Worm (Caenorhabditis elegans) whole organism, young adult: ENCODE data around the gene T28B11.1.

ENCODE experiments used
- B0035.1 ChIP-seq: sonication (generic microtip); optimal IDR thresholded peaks from 2 replicates; lab custom pipeline; 2016; ENCODE audit warnings: missing genetic modification characterization, mild to moderate bottlenecking, missing compliant biosample characterization, missing genotype, missing genetic modification reagents
- B0336.3 ChIP-seq: fragments of 200-800 bp; sonication (Bioruptor generic); IDR thresholded peaks from 2 replicates; pipeline ENCODE4 v1.3.6; 2022; ENCODE audit warnings: missing genetic modification characterization, missing compliant biosample characterization
- F39B2.1 ChIP-seq: fragments of 200-800 bp; sonication (Bioruptor generic); IDR thresholded peaks from 2 replicates; pipeline ENCODE4 v1.3.6; 2022; ENCODE audit warnings: missing genetic modification reagents, missing genetic modification characterization, missing compliant biosample characterization
- F49E8.2 ChIP-seq: sonication (generic microtip); optimal IDR thresholded peaks from 3 replicates; lab custom pipeline; 2017; ENCODE audit warnings: missing genetic modification characterization, mild to moderate bottlenecking, missing compliant biosample characterization, antibody characterized with exemption, moderate library complexity; ENCODE audit not compliant: insufficient read depth
- F55B11.4 ChIP-seq: sonication (generic microtip); optimal IDR thresholded peaks from 2 replicates; lab custom pipeline; 2016; ENCODE audit warnings: missing compliant biosample characterization, missing genetic modification characterization, borderline replicate concordance; ENCODE audit not compliant: insufficient read depth
- F57A8.1 ChIP-seq: fragments of 200-800 bp; sonication (Bioruptor generic); optimal IDR thresholded peaks from 2 replicates; lab custom pipeline; 2018; ENCODE audit warnings: mild to moderate bottlenecking, missing genetic modification characterization, moderate library complexity, missing compliant biosample characterization
- K12H6.12 ChIP-seq: fragments of 200-800 bp; sonication (Bioruptor generic); optimal IDR thresholded peaks from 2 replicates; lab custom pipeline; 2018; ENCODE audit warnings: mild to moderate bottlenecking, missing genetic modification characterization, missing compliant biosample characterization
- T07F8.4 ChIP-seq: sonication (generic microtip); optimal IDR thresholded peaks from 2 replicates; lab custom pipeline; 2016; ENCODE audit warnings: mild to moderate bottlenecking, missing genetic modification characterization, moderate library complexity, missing compliant biosample characterization
- T26A5.8 ChIP-seq: sonication (generic microtip); optimal IDR thresholded peaks from 2 replicates; lab custom pipeline; 2016; ENCODE audit warnings: missing genetic modification characterization, missing compliant biosample characterization
- Y53G8AR.9 ChIP-seq: fragments of 200-800 bp; sonication (Bioruptor generic); conservative IDR thresholded peaks from 2 replicates; pipeline ENCODE4 v1.3.6; 2022; ENCODE audit warnings: missing genetic modification reagents, missing genetic modification characterization, missing compliant biosample characterization
- Y56A3A.18 ChIP-seq: fragments of 200-800 bp; sonication (Bioruptor generic); IDR thresholded peaks from 2 replicates; pipeline ENCODE4 v1.3.6; 2022; ENCODE audit warnings: missing genetic modification reagents, missing genetic modification characterization, missing compliant biosample characterization
- Y67H2A.10 ChIP-seq: fragments of 200-800 bp; sonication (Bioruptor generic); conservative IDR thresholded peaks from 2 replicates; pipeline ENCODE4 v1.3.6; 2022; ENCODE audit warnings: missing genetic modification reagents, missing genetic modification characterization, missing compliant biosample characterization
- Y95B8A.8 ChIP-seq: fragments of 200-800 bp; sonication (Bioruptor generic); IDR thresholded peaks from 2 replicates; pipeline ENCODE4 v1.3.6; 2022; ENCODE audit warnings: missing genetic modification reagents, missing genetic modification characterization, missing compliant biosample characterization
- atf-7 ChIP-seq: sonication (generic microtip); optimal IDR thresholded peaks from 2 replicates; lab custom pipeline; 2017; ENCODE audit warnings: mild to moderate bottlenecking, missing genetic modification characterization, missing compliant biosample characterization
- athp-1 ChIP-seq: sonication (generic microtip); optimal IDR thresholded peaks from 2 replicates; lab custom pipeline; 2017; ENCODE audit warnings: mild to moderate bottlenecking, missing genetic modification characterization, missing compliant biosample characterization
- ccch-3 ChIP-seq: fragments of 200-800 bp; sonication (Bioruptor generic); optimal IDR thresholded peaks from 2 replicates; lab custom pipeline; 2018; ENCODE audit warnings: mild to moderate bottlenecking, missing genetic modification characterization, missing compliant biosample characterization
- cebp-2 ChIP-seq: fragments of 200-800 bp; sonication (Bioruptor generic); IDR thresholded peaks from 2 replicates; pipeline ENCODE4 v1.3.6; 2022; ENCODE audit warnings: missing genetic modification characterization, missing compliant biosample characterization
- ceh-91 ChIP-seq: fragments of 200-800 bp; sonication (Bioruptor generic); IDR thresholded peaks from 2 replicates; pipeline ENCODE4 v1.3.6; 2022; ENCODE audit warnings: missing genetic modification reagents, missing genetic modification characterization, missing compliant biosample characterization
- dox-1 ChIP-seq: fragments of 200-800 bp; sonication (Bioruptor generic); IDR thresholded peaks from 2 replicates; pipeline ENCODE4 v1.3.6; 2022; ENCODE audit warnings: missing genetic modification reagents, missing genetic modification characterization, missing compliant biosample characterization
- efl-1 ChIP-seq: fragments of 150-350 bp; optimal IDR thresholded peaks from 2 replicates; lab custom pipeline; 2014; ENCODE audit warnings: missing biosample characterization, missing genetic modification reagents, missing genetic modification characterization
- egl-44 ChIP-seq: fragments of 200-800 bp; sonication (Bioruptor generic); IDR thresholded peaks from 2 replicates; pipeline ENCODE4 v1.3.6; 2022; ENCODE audit warnings: missing genetic modification reagents, missing genetic modification characterization, missing compliant biosample characterization
- ekl-4 ChIP-seq: fragments of 200-800 bp; sonication (Bioruptor generic); IDR thresholded peaks from 2 replicates; pipeline ENCODE4 v1.3.6; 2022; ENCODE audit warnings: missing genetic modification reagents, missing genetic modification characterization, missing compliant biosample characterization
- fkh-3 ChIP-seq: sonication (generic microtip); optimal IDR thresholded peaks from 2 replicates; lab custom pipeline; 2016; ENCODE audit warnings: mild to moderate bottlenecking, missing genetic modification characterization, missing compliant biosample characterization
- gei-17 ChIP-seq: fragments of 200-800 bp; sonication (Bioruptor generic); optimal IDR thresholded peaks from 2 replicates; lab custom pipeline; 2018; ENCODE audit warnings: mild to moderate bottlenecking, missing genetic modification characterization, missing compliant biosample characterization
- hlh-26 ChIP-seq: fragments of 200-800 bp; sonication (Bioruptor generic); conservative IDR thresholded peaks from 2 replicates; pipeline ENCODE4 v1.3.6; 2022; ENCODE audit warnings: missing genetic modification reagents, missing genetic modification characterization, missing compliant biosample characterization
- hrde-1 ChIP-seq: sonication (generic microtip); optimal IDR thresholded peaks from 2 replicates; lab custom pipeline; 2016; ENCODE audit warnings: missing genetic modification characterization, mild to moderate bottlenecking, missing compliant biosample characterization, moderate library complexity, missing genotype, missing genetic modification reagents, borderline replicate concordance
- lin-26 ChIP-seq: fragments of 200-800 bp; sonication (Bioruptor generic); IDR thresholded peaks from 2 replicates; pipeline ENCODE4 v1.3.6; 2022; ENCODE audit warnings: missing genetic modification reagents, missing genetic modification characterization, missing compliant biosample characterization
- lin-35 ChIP-seq, 3 experiments: fragments of 150-350 bp in 2 of 3; sonication (generic microtip) in 1 of 3; optimal IDR thresholded peaks; 2 replicates each; lab custom pipeline; 2014 to 2018; ENCODE audit warnings: missing biosample characterization in 3 of 3, missing genetic modification characterization in 3 of 3, missing genetic modification reagents in 3 of 3
- lsy-27 ChIP-seq: sonication (generic microtip); optimal IDR thresholded peaks from 2 replicates; lab custom pipeline; 2017; ENCODE audit warnings: missing genetic modification characterization, mild to moderate bottlenecking, missing compliant biosample characterization, antibody characterized with exemption, missing genotype, borderline replicate concordance; ENCODE audit not compliant: insufficient read depth
- madf-10 ChIP-seq: sonication (generic microtip); optimal IDR thresholded peaks from 2 replicates; lab custom pipeline; 2016; ENCODE audit warnings: mild to moderate bottlenecking, missing genetic modification characterization, missing compliant biosample characterization
- madf-8 ChIP-seq: fragments of 200-800 bp; sonication (Bioruptor generic); conservative IDR thresholded peaks from 2 replicates; pipeline ENCODE4 v1.3.6; 2022; ENCODE audit warnings: missing genetic modification reagents, missing genetic modification characterization, missing compliant biosample characterization
- mxl-1 ChIP-seq: sonication (generic microtip); optimal IDR thresholded peaks from 2 replicates; lab custom pipeline; 2016; ENCODE audit warnings: missing genetic modification characterization, missing compliant biosample characterization
- nfya-1 ChIP-seq: sonication (generic microtip); optimal IDR thresholded peaks from 2 replicates; lab custom pipeline; 2017; ENCODE audit warnings: antibody characterized with exemption, missing compliant biosample characterization, missing genetic modification characterization, borderline replicate concordance; ENCODE audit not compliant: insufficient read depth
- nfyb-1 ChIP-seq: fragments of 200-800 bp; sonication (Bioruptor generic); IDR thresholded peaks from 2 replicates; pipeline ENCODE4 v1.3.6; 2022; ENCODE audit warnings: missing genetic modification reagents, missing genetic modification characterization, missing compliant biosample characterization
- nhr-90 ChIP-seq: sonication (generic microtip); optimal IDR thresholded peaks from 2 replicates; lab custom pipeline; 2016; ENCODE audit warnings: missing genotype, mild to moderate bottlenecking, missing genetic modification characterization, missing compliant biosample characterization
- pbrm-1 ChIP-seq: fragments of 200-800 bp; sonication (Bioruptor generic); IDR thresholded peaks from 2 replicates; pipeline ENCODE4 v1.3.6; 2022; ENCODE audit warnings: missing genetic modification reagents, missing genetic modification characterization, missing compliant biosample characterization
- pha-4 ChIP-seq: fragments of 150-350 bp; sonication (generic microtip); optimal IDR thresholded peaks from 2 replicates; lab custom pipeline; 2014; ENCODE audit warnings: missing biosample characterization, missing genetic modification reagents, missing genetic modification characterization
- rpc-1 ChIP-seq, 2 experiments: fragments of 150-350 bp in 1 of 2; sonication (generic microtip) in 1 of 2; optimal IDR thresholded peaks; 2 replicates each; lab custom pipeline; 2014 to 2018; ENCODE audit warnings: missing biosample characterization in 1 of 2, missing genetic modification characterization in 1 of 2, missing genetic modification reagents in 1 of 2, missing genotype in 1 of 2
- snpc-3.4 ChIP-seq: sonication (generic microtip); optimal IDR thresholded peaks from 2 replicates; lab custom pipeline; 2017; ENCODE audit warnings: missing genetic modification characterization, mild to moderate bottlenecking, missing compliant biosample characterization, antibody characterized with exemption, moderate library complexity, missing genotype, missing genetic modification reagents
- tbx-9 ChIP-seq: sonication (generic microtip); optimal IDR thresholded peaks from 2 replicates; lab custom pipeline; 2016; ENCODE audit warnings: borderline replicate concordance, missing genetic modification characterization, inconsistent platforms, missing compliant biosample characterization
- tlf-1 ChIP-seq: fragments of 200-800 bp; sonication (Bioruptor generic); optimal IDR thresholded peaks from 2 replicates; lab custom pipeline; 2018; ENCODE audit warnings: mild to moderate bottlenecking, missing genetic modification characterization, missing compliant biosample characterization
- unc-130 ChIP-seq: sonication (generic microtip); optimal IDR thresholded peaks from 2 replicates; lab custom pipeline; 2016; ENCODE audit warnings: missing genetic modification reagents, missing genetic modification characterization, missing compliant biosample characterization
- ztf-18 ChIP-seq: sonication (generic microtip); optimal IDR thresholded peaks from 2 replicates; lab custom pipeline; 2016; ENCODE audit warnings: missing genotype, mild to moderate bottlenecking, missing genetic modification characterization, missing compliant biosample characterization
- ztf-25 ChIP-seq: fragments of 200-800 bp; sonication (Bioruptor generic); IDR thresholded peaks from 2 replicates; pipeline ENCODE4 v1.3.6; 2022; ENCODE audit warnings: missing genetic modification reagents, missing genetic modification characterization, missing compliant biosample characterization

T28B11.1 gene

DNA sequence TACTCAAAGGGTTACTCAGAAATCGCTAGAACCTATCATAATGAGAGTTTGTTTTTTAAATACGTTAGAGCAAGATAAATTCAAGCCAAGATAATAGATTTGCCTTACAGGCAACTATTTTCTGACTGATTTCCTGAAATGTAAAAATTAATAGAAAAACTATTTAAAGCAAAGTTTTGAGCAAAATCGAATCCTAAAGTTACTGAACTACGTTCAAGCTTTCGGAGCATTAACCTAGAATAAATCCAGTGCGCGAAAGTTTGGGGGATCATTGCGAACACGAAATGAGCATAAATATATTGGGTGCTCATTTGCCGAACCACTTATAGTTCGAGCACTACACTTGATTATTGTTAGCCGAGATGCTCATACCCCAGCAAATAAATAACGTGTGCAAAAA is 60.6 kb downstream of the T28B11.1 start, which contains the start of gene ceh-22:
TSS of gene ceh-22 (plus strand) at position 301 of the 400 bp plus-strand sequence.
- TF ChIP-seq nfya-1 (tag; lab: Kevin White, UChicago) (no peak), ccch-3 (GFP tag; lab: Kevin White, UChicago) (no peak), lin-26 (GFP tag; lab: Robert Waterston, UW) (no peak), nfyb-1 (GFP tag; lab: Robert Waterston, UW) (no peak), atf-7 (no peak), snpc-3.4 (tag; lab: Kevin White, UChicago) (no peak), ekl-4 (GFP tag; lab: Robert Waterston, UW) (no peak), unc-130 (GFP tag; lab: Kevin White, UChicago) (no peak), Y67H2A.10 (no peak), Y56A3A.18 (GFP tag; lab: Robert Waterston, UW) (no peak), tbx-9 (tag; lab: Kevin White, UChicago) (no peak), dox-1 (GFP tag; lab: Robert Waterston, UW) (no peak), B0035.1 (no peak), K12H6.12 (tag; lab: Kevin White, UChicago) (no peak)
- TF ChIP-seq, all 124 proteins: peak for 0

DNA sequence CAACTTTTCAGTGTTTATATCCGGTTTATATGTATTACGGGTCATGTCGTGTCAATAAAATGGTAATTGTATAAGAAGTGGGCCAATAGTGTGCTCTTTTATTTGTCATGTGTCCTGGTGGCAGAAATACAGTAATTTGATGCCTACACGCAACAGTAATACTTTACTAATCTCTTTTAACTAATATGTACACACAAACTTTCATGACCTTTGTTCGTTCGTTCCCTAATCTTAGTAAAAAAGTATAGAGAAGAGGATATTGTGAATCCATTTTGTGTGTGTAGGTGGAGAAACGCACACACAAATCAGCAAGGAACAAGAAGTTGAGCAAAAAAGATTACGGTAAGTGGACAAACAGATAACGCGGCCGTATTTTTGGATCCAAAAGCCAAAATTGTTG is 61.4 kb downstream of the T28B11.1 start:
- TF ChIP-seq Y53G8AR.9 (GFP tag; lab: Robert Waterston, UW) = no peak
- TF ChIP-seq nhr-90 (tag; lab: Kevin White, UChicago) = no peak
- no peak for TF ChIP-seq lin-35 (GFP tag; optimal IDR thresholded peaks at IDR 0.05; lab: Kevin White, UChicago)
- no peak for TF ChIP-seq K12H6.12 (tag; lab: Kevin White, UChicago)
- no peak for TF ChIP-seq hrde-1 (tag; lab: Kevin White, UChicago)
- no peak for TF ChIP-seq F49E8.2 (tag; lab: Kevin White, UChicago)
- no peak for TF ChIP-seq Y95B8A.8 (GFP tag; lab: Robert Waterston, UW)
- no peak for TF ChIP-seq F55B11.4 (tag; lab: Kevin White, UChicago)
- no peak for TF ChIP-seq efl-1
- no peak for TF ChIP-seq T26A5.8 (tag; lab: Kevin White, UChicago)
- TF ChIP-seq hlh-26 (GFP tag; lab: Robert Waterston, UW) = no peak
- TF ChIP-seq rpc-1 (optimal IDR thresholded peaks at IDR 0.05; lab: Kevin White, UChicago) = no peak
- TF ChIP-seq rpc-1 (tag; optimal IDR thresholded peaks at IDR 0.05; lab: Kevin White, UChicago) = no peak
- no peak for TF ChIP-seq fkh-3
- TF ChIP-seq T07F8.4 (tag; lab: Kevin White, UChicago) = no peak
- no peak for TF ChIP-seq F39B2.1 (GFP tag; lab: Robert Waterston, UW)
- no peak for TF ChIP-seq ztf-18
- no peak for TF ChIP-seq atf-7
- TF ChIP-seq madf-8 (GFP tag; lab: Robert Waterston, UW) = no peak
- no peak for TF ChIP-seq F57A8.1 (GFP tag; lab: Kevin White, UChicago)

DNA sequence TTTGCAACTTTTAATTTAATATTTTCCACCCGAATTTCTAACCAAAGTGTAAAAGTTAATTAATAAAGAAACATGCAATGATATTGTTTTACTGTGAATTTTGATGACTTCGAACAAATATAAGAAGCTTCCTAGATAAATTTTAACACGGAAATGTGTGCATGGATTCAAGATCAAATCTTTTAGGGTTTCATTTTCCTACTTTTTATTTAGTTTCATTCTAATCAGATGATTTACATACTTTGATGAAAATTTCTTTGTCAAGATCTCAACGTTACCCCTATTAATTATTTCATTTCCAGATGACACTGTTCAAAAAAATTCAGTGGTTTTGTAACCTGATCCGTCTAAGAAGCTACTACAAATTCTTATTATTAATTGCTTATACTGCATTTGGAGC is 64.9 kb downstream of the T28B11.1 start, which contains the start of gene twk-12:
TSS of gene twk-12 (plus strand) at position 301 of the 400 bp plus-strand sequence.
- TF ChIP-seq efl-1 (no peak), mxl-1 (tag; lab: Kevin White, UChicago) (no peak), pbrm-1 (GFP tag; lab: Robert Waterston, UW) (no peak), egl-44 (GFP tag; lab: Robert Waterston, UW) (no peak), B0336.3 (GFP tag; lab: Robert Waterston, UW) (no peak), cebp-2 (no peak), madf-10 (tag; lab: Kevin White, UChicago) (no peak), nfyb-1 (GFP tag; lab: Robert Waterston, UW) (no peak), ceh-91 (no peak), ztf-25 (no peak), gei-17 (no peak), T26A5.8 (tag; lab: Kevin White, UChicago) (no peak), fkh-3 (no peak), tlf-1 (GFP tag; lab: Kevin White, UChicago) (no peak), pha-4 (tag; lab: Kevin White, UChicago) (no peak), lsy-27 (no peak), athp-1 (tag; lab: Kevin White, UChicago) (no peak)
- TF ChIP-seq, all 124 proteins: peak for 0
